Worm (Caenorhabditis elegans): ENCODE results near the gene C49A9.2.

- no peak for TF ChIP-seq unc-130 (GFP tag; optimal IDR thresholded peaks at IDR 0.05)
- TF ChIP-seq die-1 (tag; optimal IDR thresholded peaks at IDR 0.05): no peak
- TF ChIP-seq xnd-1 (tag; optimal IDR thresholded peaks at IDR 0.05): no peak
- TF ChIP-seq nhr-179 (tag; optimal IDR thresholded peaks at IDR 0.05): no peak
- TF ChIP-seq athp-1 (tag; optimal IDR thresholded peaks at IDR 0.05): no peak
- no peak for TF ChIP-seq lin-26 (GFP tag; IDR thresholded peaks at IDR 0.05)
- no peak for TF ChIP-seq hlh-26 (GFP tag; conservative IDR thresholded peaks at IDR 0.05)
- no peak for TF ChIP-seq C06A6.2 (GFP tag; conservative IDR thresholded peaks at IDR 0.05)
Measured at ce11 chrIV:6232769-6233290, 7.6 kb downstream of the C49A9.2 start, which contains the start of gene F58F9.3.
